Fruit fly (Drosophila melanogaster) whole organism, embryonic: ENCODE measurements around the gene CG3635.
A peak's percentile ranks its signal among the peaks of the same experiment; 100 is the strongest.

Experiments used
- Abd-B ChIP-seq: fragments of 200-800 bp; sonication (Bioruptor generic); optimal IDR thresholded peaks from 2 replicates; lab custom pipeline; 2018; ENCODE audit warnings: missing biosample characterization, mild to moderate bottlenecking, missing genetic modification characterization, moderate library complexity
- Bgb ChIP-seq: fragments of 200-800 bp; sonication (Bioruptor generic); IDR thresholded peaks from 2 replicates; pipeline ENCODE4 v1.3.6; 2022; ENCODE audit warnings: missing biosample characterization, missing genetic modification characterization; ENCODE audit not compliant: partially characterized antibody
- C15 ChIP-seq: fragments of 200-800 bp; sonication (Bioruptor generic); IDR thresholded peaks from 3 replicates; pipeline ENCODE4 v1.3.6; 2022; ENCODE audit warnings: missing biosample characterization, missing genetic modification characterization
- CG1024 ChIP-seq: fragments of 200-800 bp; sonication (Bioruptor generic); IDR thresholded peaks from 2 replicates; pipeline ENCODE4 v1.3.6; 2022; ENCODE audit warnings: missing biosample characterization, missing genetic modification characterization
- CG10321 ChIP-seq: fragments of 200-800 bp; sonication (Bioruptor generic); IDR thresholded peaks from 2 replicates; pipeline ENCODE4 v1.3.6; 2022; ENCODE audit warnings: missing biosample characterization, missing genetic modification characterization
- CG10654 ChIP-seq: fragments of 200-800 bp; sonication (Bioruptor generic); optimal IDR thresholded peaks from 2 replicates; lab custom pipeline; 2016; ENCODE audit warnings: missing biosample characterization, missing genetic modification characterization
- CG11247 ChIP-seq: fragments of 200-800 bp; sonication (Bioruptor generic); IDR thresholded peaks from 2 replicates; pipeline ENCODE4 v1.3.6; 2022; ENCODE audit warnings: missing biosample characterization, missing genetic modification characterization
- CG11560 ChIP-seq: fragments of 200-800 bp; sonication (Bioruptor generic); IDR thresholded peaks from 3 replicates; pipeline ENCODE4 v1.3.6; 2022; ENCODE audit warnings: missing biosample characterization, missing genetic modification characterization
- CG11723 ChIP-seq: fragments of 200-800 bp; sonication (Bioruptor generic); optimal IDR thresholded peaks from 2 replicates; lab custom pipeline; 2017; ENCODE audit warnings: missing biosample characterization, mild to moderate bottlenecking, missing genetic modification characterization
- CG12391 ChIP-seq: fragments of 200-800 bp; sonication (Bioruptor generic); optimal IDR thresholded peaks from 3 replicates; lab custom pipeline; 2018; ENCODE audit warnings: missing biosample characterization, mild to moderate bottlenecking, missing genetic modification characterization, moderate library complexity
- CG13894 ChIP-seq: fragments of 200-800 bp; sonication (Bioruptor generic); optimal IDR thresholded peaks from 3 replicates; lab custom pipeline; 2018; ENCODE audit warnings: missing biosample characterization, mild to moderate bottlenecking, missing genetic modification characterization, moderate library complexity
- CG15514 ChIP-seq: fragments of 200-800 bp; sonication (Bioruptor generic); optimal IDR thresholded peaks from 3 replicates; lab custom pipeline; 2017; ENCODE audit warnings: missing biosample characterization, missing genetic modification characterization, mild to moderate bottlenecking, moderate library complexity, missing genetic modification reagents
- CG15601 ChIP-seq: fragments of 200-800 bp; sonication (Bioruptor generic); optimal IDR thresholded peaks from 3 replicates; lab custom pipeline; 2019; ENCODE audit warnings: missing biosample characterization, mild to moderate bottlenecking, missing genetic modification characterization, moderate library complexity
- CG17612 ChIP-seq: fragments of 200-800 bp; sonication (Bioruptor generic); IDR thresholded peaks from 2 replicates; pipeline ENCODE4 v1.3.6; 2022; ENCODE audit warnings: missing biosample characterization, missing genetic modification characterization
- CG17829 ChIP-seq: fragments of 200-800 bp; optimal IDR thresholded peaks from 2 replicates; lab custom pipeline; 2019; ENCODE audit warnings: missing biosample characterization, mild to moderate bottlenecking, missing genetic modification characterization, moderate library complexity
- CG2120 ChIP-seq: fragments of 200-800 bp; sonication (Bioruptor generic); optimal IDR thresholded peaks from 3 replicates; lab custom pipeline; 2016; ENCODE audit warnings: missing biosample characterization, missing genetic modification characterization
- CG2712 ChIP-seq: fragments of 200-800 bp; optimal IDR thresholded peaks from 3 replicates; lab custom pipeline; 2019; ENCODE audit warnings: missing biosample characterization, mild to moderate bottlenecking, missing genetic modification characterization, moderate library complexity
- CG33213 ChIP-seq: fragments of 200-800 bp; sonication (Bioruptor generic); optimal IDR thresholded peaks from 3 replicates; lab custom pipeline; 2016; ENCODE audit warnings: missing biosample characterization, missing genetic modification characterization
- CG33557 ChIP-seq: fragments of 200-800 bp; sonication (Bioruptor generic); optimal IDR thresholded peaks from 2 replicates; lab custom pipeline; 2019; ENCODE audit warnings: missing biosample characterization, mild to moderate bottlenecking, missing genetic modification characterization, moderate library complexity
- CG3995 ChIP-seq: fragments of 200-800 bp; sonication (Bioruptor generic); optimal IDR thresholded peaks from 3 replicates; lab custom pipeline; 2016; ENCODE audit warnings: missing biosample characterization, missing genetic modification characterization
- CG4730 ChIP-seq: fragments of 200-800 bp; sonication (Bioruptor generic); IDR thresholded peaks from 2 replicates; pipeline ENCODE4 v1.3.6; 2022; ENCODE audit warnings: missing biosample characterization, missing genetic modification characterization
- CG7745 ChIP-seq: fragments of 200-800 bp; sonication (Bioruptor generic); optimal IDR thresholded peaks from 2 replicates; lab custom pipeline; 2018; ENCODE audit warnings: missing biosample characterization, mild to moderate bottlenecking, missing genetic modification characterization, moderate library complexity
- CG8924 ChIP-seq: fragments of 200-800 bp; optimal IDR thresholded peaks from 3 replicates; lab custom pipeline; 2019; ENCODE audit warnings: missing biosample characterization, mild to moderate bottlenecking, missing genetic modification characterization, moderate library complexity
- CG9797 ChIP-seq: fragments of 200-800 bp; sonication (Bioruptor generic); optimal IDR thresholded peaks from 3 replicates; lab custom pipeline; 2018; ENCODE audit warnings: missing biosample characterization, mild to moderate bottlenecking, missing genetic modification characterization
- Ets65A ChIP-seq: fragments of 200-800 bp; sonication (Bioruptor generic); peaks from one replicate; lab custom pipeline; 2016; ENCODE audit warnings: missing biosample characterization, missing genetic modification characterization
- HmgZ ChIP-seq: fragments of 200-800 bp; sonication (Bioruptor generic); optimal IDR thresholded peaks from 2 replicates; lab custom pipeline; 2018; ENCODE audit warnings: missing biosample characterization, mild to moderate bottlenecking, missing genetic modification characterization
- Hr78 ChIP-seq, 2 experiments: fragments of 200-800 bp in 1 of 2; fragments of >200 bp in 1 of 2; sonication (Bioruptor generic) in 1 of 2; optimal IDR thresholded peaks; 2 replicates each; lab custom pipeline; 2017 to 2019; ENCODE audit warnings: missing biosample characterization in 2 of 2, missing genetic modification characterization in 2 of 2, mild to moderate bottlenecking in 1 of 2, moderate library complexity in 1 of 2
- MBD-R2 ChIP-seq: fragments of 200-800 bp; sonication (Bioruptor generic); IDR thresholded peaks from 2 replicates; pipeline ENCODE4 v1.3.6; 2022; ENCODE audit warnings: missing biosample characterization, missing genetic modification characterization
- MESR4 ChIP-seq: fragments of 200-800 bp; sonication (Bioruptor generic); optimal IDR thresholded peaks from 2 replicates; lab custom pipeline; 2018; ENCODE audit warnings: missing biosample characterization, mild to moderate bottlenecking, missing genetic modification characterization, moderate library complexity
- NfI ChIP-seq: fragments of 200-800 bp; sonication (Bioruptor generic); optimal IDR thresholded peaks from 3 replicates; lab custom pipeline; 2018; ENCODE audit warnings: missing biosample characterization, mild to moderate bottlenecking, missing genetic modification characterization, moderate library complexity
- Oaz ChIP-seq: fragments of 200-800 bp; sonication (Bioruptor generic); IDR thresholded peaks from 2 replicates; pipeline ENCODE4 v1.3.6; 2022; ENCODE audit warnings: missing biosample characterization, missing genetic modification characterization
- Sry-δ ChIP-seq: fragments of 200-800 bp; sonication (Bioruptor generic); optimal IDR thresholded peaks from 2 replicates; lab custom pipeline; 2016; ENCODE audit warnings: missing biosample characterization, missing genetic modification characterization
- amos ChIP-seq: fragments of 200-800 bp; sonication (Bioruptor generic); IDR thresholded peaks from 2 replicates; pipeline ENCODE4 v1.3.6; 2022; ENCODE audit warnings: missing biosample characterization, missing genetic modification characterization; ENCODE audit not compliant: partially characterized antibody
- dimm ChIP-seq: fragments of 200-800 bp; sonication (Bioruptor generic); IDR thresholded peaks from 2 replicates; pipeline ENCODE4 v1.3.6; 2022; ENCODE audit warnings: missing biosample characterization, missing genetic modification characterization
- gem ChIP-seq: fragments of 200-800 bp; sonication (Bioruptor generic); optimal IDR thresholded peaks from 2 replicates; lab custom pipeline; 2019; ENCODE audit warnings: missing biosample characterization, mild to moderate bottlenecking, missing genetic modification characterization, moderate library complexity
- grau ChIP-seq: fragments of 200-800 bp; optimal IDR thresholded peaks from 3 replicates; lab custom pipeline; 2019; ENCODE audit warnings: missing biosample characterization, mild to moderate bottlenecking, missing genetic modification characterization, moderate library complexity
- hb ChIP-seq: fragments of 200-800 bp; sonication (Bioruptor generic); IDR thresholded peaks from 3 replicates; pipeline ENCODE4 v1.3.6; 2022; ENCODE audit warnings: missing biosample characterization, missing genetic modification characterization; ENCODE audit not compliant: partially characterized antibody
- jigr1 ChIP-seq: fragments of 200-800 bp; sonication (Bioruptor generic); IDR thresholded peaks from 3 replicates; pipeline ENCODE4 v1.3.6; 2022; ENCODE audit warnings: missing biosample characterization, missing genetic modification characterization
- jing ChIP-seq: fragments of 200-800 bp; sonication (Bioruptor generic); optimal IDR thresholded peaks from 2 replicates; lab custom pipeline; 2018; ENCODE audit warnings: missing biosample characterization, mild to moderate bottlenecking, missing genetic modification characterization
- lola ChIP-seq, 3 experiments: fragments of >200 bp in 2 of 3; fragments of 200-800 bp in 1 of 3; sonication (Bioruptor generic) in 1 of 3; optimal IDR thresholded peaks; 2 replicates each; lab custom pipeline; 2017 to 2019; ENCODE audit warnings: missing biosample characterization in 3 of 3, missing genetic modification characterization in 3 of 3, mild to moderate bottlenecking in 1 of 3, moderate library complexity in 1 of 3
- luna ChIP-seq: fragments of 200-800 bp; sonication (Bioruptor generic); optimal IDR thresholded peaks from 2 replicates; lab custom pipeline; 2016; ENCODE audit warnings: missing biosample characterization, missing genetic modification characterization
- maf-S ChIP-seq: fragments of 200-800 bp; sonication (Bioruptor generic); optimal IDR thresholded peaks from 2 replicates; lab custom pipeline; 2016; ENCODE audit warnings: missing biosample characterization, missing genetic modification characterization
- nerfin-1 ChIP-seq: fragments of 200-800 bp; sonication (Bioruptor generic); optimal IDR thresholded peaks from 3 replicates; lab custom pipeline; 2019; ENCODE audit warnings: missing biosample characterization, mild to moderate bottlenecking, missing genetic modification characterization, moderate library complexity
- pb ChIP-seq: fragments of 200-800 bp; sonication (Bioruptor generic); optimal IDR thresholded peaks from 3 replicates; lab custom pipeline; 2016; ENCODE audit warnings: missing biosample characterization, missing genetic modification characterization
- pzg ChIP-seq: fragments of 200-800 bp; sonication (Bioruptor generic); optimal IDR thresholded peaks from 3 replicates; lab custom pipeline; 2018; ENCODE audit warnings: missing biosample characterization, mild to moderate bottlenecking, missing genetic modification characterization, moderate library complexity
- so ChIP-seq: fragments of 200-800 bp; sonication (Bioruptor generic); IDR thresholded peaks from 3 replicates; pipeline ENCODE4 v1.3.6; 2022; ENCODE audit warnings: missing biosample characterization, missing genetic modification characterization
- sob ChIP-seq: fragments of 200-800 bp; sonication (Bioruptor generic); IDR thresholded peaks from 2 replicates; pipeline ENCODE4 v1.3.6; 2022; ENCODE audit warnings: missing biosample characterization, missing genetic modification characterization
- trem ChIP-seq: fragments of 200-800 bp; optimal IDR thresholded peaks from 3 replicates; lab custom pipeline; 2019; ENCODE audit warnings: missing biosample characterization, mild to moderate bottlenecking, missing genetic modification characterization, moderate library complexity
- zen ChIP-seq: fragments of 200-800 bp; sonication (Bioruptor generic); optimal IDR thresholded peaks from 3 replicates; lab custom pipeline; 2018; ENCODE audit warnings: missing biosample characterization, mild to moderate bottlenecking, missing genetic modification characterization, moderate library complexity

The CG3635 gene

DNA sequence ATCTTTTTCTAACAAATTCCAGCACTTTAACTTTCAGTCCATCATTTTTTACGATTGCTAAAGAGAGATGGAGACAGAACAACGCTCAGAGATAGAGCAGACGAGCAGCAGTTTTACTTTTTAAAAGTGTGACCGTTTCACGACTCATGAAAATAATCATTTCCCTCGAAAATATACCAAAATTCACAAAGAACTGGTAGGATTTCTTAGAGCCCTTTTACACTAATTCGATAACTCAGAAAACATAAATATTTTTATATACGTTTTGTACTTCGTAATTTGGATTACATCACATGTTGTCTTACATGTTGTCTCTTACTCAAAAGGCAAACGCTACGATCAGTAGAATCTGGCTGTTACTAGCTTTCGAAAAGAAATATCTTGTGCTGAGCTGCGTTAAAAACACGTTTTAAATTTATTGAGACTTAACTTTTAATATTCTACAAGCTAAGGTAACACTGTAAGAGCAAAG is 6.1 kb upstream of the CG3635 start, which contains the start of gene Clamp (continued):
- TF ChIP-seq NfI (GFP tag; lab: Kevin White, UChicago): no peak
- TF ChIP-seq so (GFP tag; lab: Robert Waterston, UW): no peak
- TF ChIP-seq CG11247 (GFP tag; lab: Robert Waterston, UW): no peak
- peak in 1 of 2 experiments; percentile 48 for TF ChIP-seq Hr78 (GFP tag; optimal IDR thresholded peaks at IDR 0.05; lab: Kevin White, UChicago)
- TF ChIP-seq CG15601 (tag; lab: Kevin White, UChicago): peak; percentile 10
- peak in 1 of 3 experiments; percentile 81 for TF ChIP-seq lola (GFP tag; optimal IDR thresholded peaks at IDR 0.05; lab: Kevin White, UChicago)
- TF ChIP-seq CG17829 (tag; lab: Kevin White, UChicago): peak; percentile 20
- TF ChIP-seq CG12391 (tag; lab: Kevin White, UChicago): no peak
- TF ChIP-seq grau (tag; lab: Kevin White, UChicago): peak; percentile 62
- peak; percentile 12; the same call in 1 of the 2 replicates for TF ChIP-seq Bgb (GFP tag; lab: Robert Waterston, UW)
- TF ChIP-seq luna: no peak
- TF ChIP-seq MBD-R2 (GFP tag; lab: Robert Waterston, UW): peak; percentile 46
- peak; percentile 43 for TF ChIP-seq Sry-δ
- no peak for TF ChIP-seq Abd-B
- TF ChIP-seq gem: peak; percentile 34
- no peak for TF ChIP-seq CG4730 (GFP tag; lab: Robert Waterston, UW)
- TF ChIP-seq CG17612 (GFP tag; lab: Robert Waterston, UW): no peak
- TF ChIP-seq CG33557: no peak
- 0 out of 2 replicates have a peak, but pooled peaks have one; percentile 25 for TF ChIP-seq sob (GFP tag; lab: Robert Waterston, UW)
- no peak for TF ChIP-seq CG10654
- no peak for TF ChIP-seq jigr1 (GFP tag; lab: Robert Waterston, UW)
- peak; percentile 94 for TF ChIP-seq CG15514 (GFP tag; lab: Kevin White, UChicago)
- no peak for TF ChIP-seq pb
- TF ChIP-seq Ets65A (GFP tag; lab: Kevin White, UChicago): peak; percentile 67
- peak; percentile 58 for TF ChIP-seq zen (tag; lab: Kevin White, UChicago)
- peak; percentile 46 for TF ChIP-seq MESR4
- no peak for TF ChIP-seq jing
- TF ChIP-seq dimm (GFP tag; lab: Robert Waterston, UW): no peak
- peak; percentile 80 for TF ChIP-seq pzg (GFP tag; lab: Kevin White, UChicago)
- TF ChIP-seq CG33213 (GFP tag; lab: Kevin White, UChicago): peak; percentile 89
- TF ChIP-seq CG2120: peak; percentile 1
- TF ChIP-seq CG1024: peak; percentile 99
- no peak for TF ChIP-seq CG11560 (tag; lab: Robert Waterston, UW)
- peak; percentile 56 for TF ChIP-seq CG9797
- TF ChIP-seq CG3995 (GFP tag; lab: Kevin White, UChicago): peak; percentile 23
- TF ChIP-seq amos (GFP tag; lab: Robert Waterston, UW): peak; percentile 26; the same call in 1 of the 2 replicates
- peak; percentile 65 for TF ChIP-seq CG8924 (tag; lab: Kevin White, UChicago)
- TF ChIP-seq CG7745 (tag; lab: Kevin White, UChicago): no peak
- peak; percentile 92 for TF ChIP-seq CG11723
- no peak for TF ChIP-seq hb (GFP tag; lab: Robert Waterston, UW)
- no peak for TF ChIP-seq C15 (GFP tag; lab: Robert Waterston, UW)
- peak; percentile 58 for TF ChIP-seq trem (tag; lab: Kevin White, UChicago)
- TF ChIP-seq CG13894 (tag; lab: Kevin White, UChicago): peak; percentile 40
- TF ChIP-seq HmgZ: peak; percentile 37
- peak; percentile 8 for TF ChIP-seq maf-S
- peak; percentile 18 for TF ChIP-seq nerfin-1 (tag; lab: Kevin White, UChicago)
- TF ChIP-seq Oaz (GFP tag; lab: Robert Waterston, UW): no peak
- TF ChIP-seq CG2712 (tag; lab: Kevin White, UChicago): peak; percentile 36
- peak; percentile 90 for TF ChIP-seq CG10321
